Worm (Caenorhabditis elegans) whole organism, late embryonic: ENCODE measurements around the gene F31D5.1.

ENCODE experiments used
- K02D7.2 ChIP-seq: sonication (generic microtip); optimal IDR thresholded peaks from 2 replicates; lab custom pipeline; 2017; ENCODE audit warnings: mild to moderate bottlenecking, missing genetic modification characterization, missing compliant biosample characterization
- T23F11.4 ChIP-seq: fragments of 200-800 bp; sonication (Bioruptor generic); optimal IDR thresholded peaks from 2 replicates; lab custom pipeline; 2018; ENCODE audit warnings: mild to moderate bottlenecking, missing genetic modification characterization, missing compliant biosample characterization
- ama-1 ChIP-seq: fragments of 150-350 bp; optimal IDR thresholded peaks from 2 replicates; lab custom pipeline; 2014
- ceh-9 ChIP-seq: sonication (generic microtip); optimal IDR thresholded peaks from 2 replicates; lab custom pipeline; 2016; ENCODE audit warnings: mild to moderate bottlenecking, missing genetic modification characterization, inconsistent platforms, missing compliant biosample characterization
- ets-4 ChIP-seq: sonication (generic microtip); optimal IDR thresholded peaks from 2 replicates; lab custom pipeline; 2016; ENCODE audit warnings: missing genetic modification characterization, missing compliant biosample characterization
- mec-3 ChIP-seq: sonication (generic microtip); optimal IDR thresholded peaks from 2 replicates; lab custom pipeline; 2016; ENCODE audit warnings: borderline replicate concordance, missing genetic modification characterization, missing compliant biosample characterization
- pqm-1 ChIP-seq: sonication (generic microtip); optimal IDR thresholded peaks from 2 replicates; lab custom pipeline; 2016; ENCODE audit warnings: missing genetic modification characterization, missing compliant biosample characterization
- pros-1 ChIP-seq: fragments of 150-350 bp; optimal IDR thresholded peaks from 2 replicates; lab custom pipeline; 2014; ENCODE audit warnings: missing biosample characterization, missing genetic modification reagents, missing genetic modification characterization
- tbx-2 ChIP-seq: sonication (generic microtip); optimal IDR thresholded peaks from 2 replicates; lab custom pipeline; 2016; ENCODE audit warnings: missing genetic modification characterization, missing compliant biosample characterization
- ztf-16 ChIP-seq: sonication (generic microtip); optimal IDR thresholded peaks from 2 replicates; lab custom pipeline; 2017; ENCODE audit warnings: missing genetic modification characterization, missing compliant biosample characterization

- no peak for TF ChIP-seq pros-1 (tag; lab: Kevin White, UChicago)
- TF ChIP-seq ama-1 = no peak
- no peak for TF ChIP-seq K02D7.2 (tag; lab: Kevin White, UChicago)
- TF ChIP-seq mec-3 (tag; lab: Kevin White, UChicago) = no peak
- TF ChIP-seq pqm-1 (tag; lab: Kevin White, UChicago) = no peak
- no peak for TF ChIP-seq ets-4
- TF ChIP-seq ztf-16 (tag; lab: Kevin White, UChicago) = no peak
- no peak for TF ChIP-seq ceh-9 (tag; lab: Kevin White, UChicago)
- no peak for TF ChIP-seq tbx-2 (tag; lab: Kevin White, UChicago)
- no peak for TF ChIP-seq T23F11.4 (GFP tag; lab: Kevin White, UChicago)
Observed at ce11 chrII:4267711-4268110, 48.5 kb downstream of the F31D5.1 start.
